Worm (Caenorhabditis elegans) whole organism, L3 larva: ENCODE measurements around the gene D1054.5.
A peak's percentile ranks its signal among the peaks of the same experiment; 100 is the strongest.

Experiments
- ZK546.5 ChIP-seq: sonication (generic microtip); optimal IDR thresholded peaks from 2 replicates; lab custom pipeline; 2017; ENCODE audit warnings: missing biosample characterization, missing genetic modification characterization
- aly-2 ChIP-seq: fragments of 150-350 bp; optimal IDR thresholded peaks from 2 replicates; lab custom pipeline; 2014; ENCODE audit warnings: missing biosample characterization, missing genetic modification characterization
- ama-1 ChIP-seq: fragments of 150-350 bp; optimal IDR thresholded peaks from 2 replicates; lab custom pipeline; 2018
- ceh-28 ChIP-seq: fragments of 150-350 bp; optimal IDR thresholded peaks from 2 replicates; lab custom pipeline; 2014; ENCODE audit warnings: missing biosample characterization, missing genetic modification reagents, missing genetic modification characterization
- ceh-9 ChIP-seq: sonication (generic microtip); optimal IDR thresholded peaks from 2 replicates; lab custom pipeline; 2018; ENCODE audit warnings: missing biosample characterization, missing genetic modification characterization
- daf-12 ChIP-seq: fragments of 150-350 bp; optimal IDR thresholded peaks from 2 replicates; lab custom pipeline; 2014; ENCODE audit warnings: missing biosample characterization, missing genetic modification reagents, missing genetic modification characterization
- egl-27 ChIP-seq: sonication (generic microtip); optimal IDR thresholded peaks from 4 replicates; lab custom pipeline; 2017; ENCODE audit warnings: missing biosample characterization, missing genetic modification reagents, missing genetic modification characterization
- egl-5 ChIP-seq: fragments of 150-350 bp; optimal IDR thresholded peaks from 2 replicates; lab custom pipeline; 2017; ENCODE audit warnings: missing biosample characterization, missing genetic modification reagents, missing genetic modification characterization, inconsistent platforms
- elt-1 ChIP-seq: fragments of 150-350 bp; optimal IDR thresholded peaks from 2 replicates; lab custom pipeline; 2014; ENCODE audit warnings: missing biosample characterization, missing genetic modification characterization
- elt-2 ChIP-seq: sonication (generic microtip); optimal IDR thresholded peaks from 2 replicates; lab custom pipeline; 2016; ENCODE audit warnings: missing genetic modification reagents, mild to moderate bottlenecking, missing genetic modification characterization, missing compliant biosample characterization
- elt-3 ChIP-seq, 3 experiments: fragments of 150-350 bp in 1 of 3; sonication (generic microtip) in 2 of 3; optimal IDR thresholded peaks; 2 replicates in 2 of 3; 4 replicates in 1 of 3; lab custom pipeline; 2014 to 2017; ENCODE audit warnings: missing biosample characterization in 3 of 3, missing genetic modification characterization in 3 of 3
- eor-1 ChIP-seq, 2 experiments: fragments of 150-350 bp; optimal IDR thresholded peaks; 2 replicates each; lab custom pipeline; 2014 to 2018; ENCODE audit warnings: missing biosample characterization in 2 of 2, missing genetic modification characterization in 2 of 2
- fkh-10 ChIP-seq: sonication (generic microtip); optimal IDR thresholded peaks from 2 replicates; lab custom pipeline; 2017; ENCODE audit warnings: missing biosample characterization, missing genetic modification reagents, missing genetic modification characterization
- fos-1 ChIP-seq: fragments of 150-350 bp; optimal IDR thresholded peaks from 2 replicates; lab custom pipeline; 2014; ENCODE audit warnings: missing biosample characterization, missing genetic modification characterization
- jun-1 ChIP-seq: fragments of 150-350 bp; optimal IDR thresholded peaks from 2 replicates; lab custom pipeline; 2014; ENCODE audit warnings: missing biosample characterization, missing genetic modification reagents, missing genetic modification characterization
- lin-15B ChIP-seq: fragments of 150-350 bp; optimal IDR thresholded peaks from 2 replicates; lab custom pipeline; 2014; ENCODE audit warnings: missing biosample characterization, missing genetic modification characterization
- lsy-12 ChIP-seq: sonication (generic microtip); optimal IDR thresholded peaks from 2 replicates; lab custom pipeline; 2016; ENCODE audit warnings: mild to moderate bottlenecking, missing genetic modification characterization, missing compliant biosample characterization
- mdl-1 ChIP-seq: fragments of 150-350 bp; optimal IDR thresholded peaks from 2 replicates; lab custom pipeline; 2014; ENCODE audit warnings: missing biosample characterization, missing genetic modification characterization
- nhr-23 ChIP-seq: fragments of 150-350 bp; optimal IDR thresholded peaks from 2 replicates; lab custom pipeline; 2014; ENCODE audit warnings: missing biosample characterization, missing genetic modification reagents, missing genetic modification characterization
- nhr-237 ChIP-seq: fragments of 150-350 bp; optimal IDR thresholded peaks from 2 replicates; lab custom pipeline; 2014; ENCODE audit warnings: missing biosample characterization, missing genetic modification characterization
- nhr-76 ChIP-seq: fragments of 150-350 bp; sonication (generic microtip); optimal IDR thresholded peaks from 5 replicates; lab custom pipeline; 2014; ENCODE audit warnings: missing biosample characterization, missing genetic modification characterization
- nhr-77 ChIP-seq: fragments of 150-350 bp; optimal IDR thresholded peaks from 2 replicates; lab custom pipeline; 2014; ENCODE audit warnings: missing biosample characterization, missing genetic modification characterization
- pqm-1 ChIP-seq: fragments of 150-350 bp; optimal IDR thresholded peaks from 2 replicates; lab custom pipeline; 2017; ENCODE audit warnings: missing biosample characterization, missing genetic modification characterization, inconsistent platforms
- sea-2 ChIP-seq: fragments of 150-350 bp; sonication (generic microtip); optimal IDR thresholded peaks from 4 replicates; lab custom pipeline; 2014; ENCODE audit warnings: missing biosample characterization, missing genetic modification reagents, missing genetic modification characterization
- snpc-4 ChIP-seq: fragments of 150-350 bp; optimal IDR thresholded peaks from 2 replicates; lab custom pipeline; 2014; ENCODE audit warnings: missing biosample characterization, missing genetic modification characterization
- unc-39 ChIP-seq: sonication (generic microtip); optimal IDR thresholded peaks from 4 replicates; lab custom pipeline; 2017; ENCODE audit warnings: missing biosample characterization, missing genetic modification characterization
- unc-62 ChIP-seq: fragments of 150-350 bp; sonication (generic microtip); optimal IDR thresholded peaks from 4 replicates; lab custom pipeline; 2014; ENCODE audit warnings: missing biosample characterization, missing genetic modification reagents, missing genetic modification characterization
- zag-1 ChIP-seq: fragments of 150-350 bp; optimal IDR thresholded peaks from 2 replicates; lab custom pipeline; 2014; ENCODE audit warnings: missing biosample characterization, missing genetic modification characterization
- ztf-11 ChIP-seq: fragments of 150-350 bp; optimal IDR thresholded peaks from 2 replicates; lab custom pipeline; 2014; ENCODE audit warnings: missing biosample characterization, missing genetic modification characterization
- ztf-4 ChIP-seq: fragments of 150-350 bp; optimal IDR thresholded peaks from 2 replicates; lab custom pipeline; 2014; ENCODE audit warnings: missing biosample characterization, missing genetic modification characterization

The D1054.5 gene

ce11 chrV:10756698-10757097 lies 19.7 kb downstream of the D1054.5 start, which contains the start of gene irld-6:
TSS of gene irld-6 (minus strand) at chrV:10756798.
- no peak for TF ChIP-seq lsy-12
- TF ChIP-seq mdl-1 (tag; lab: Kevin White, UChicago): no peak
- no peak for TF ChIP-seq nhr-77 (tag; lab: Kevin White, UChicago)
- TF ChIP-seq eor-1 (tag; optimal IDR thresholded peaks at IDR 0.05; lab: Kevin White, UChicago): no peak
- no peak for TF ChIP-seq nhr-23
- TF ChIP-seq unc-39: no peak
- no peak for TF ChIP-seq lin-15B (tag; lab: Kevin White, UChicago)
- TF ChIP-seq nhr-76 (tag; lab: Kevin White, UChicago): no peak
- no peak for TF ChIP-seq elt-3 (tag; optimal IDR thresholded peaks at IDR 0.05; lab: Kevin White, UChicago)
- TF ChIP-seq fkh-10 (GFP tag; lab: Kevin White, UChicago): no peak
- TF ChIP-seq ama-1 (lab: Kevin White, UChicago): no peak
- no peak for TF ChIP-seq egl-5 (tag; lab: Kevin White, UChicago)
- no peak for TF ChIP-seq daf-12
- no peak for TF ChIP-seq zag-1 (tag; lab: Kevin White, UChicago)
- TF ChIP-seq snpc-4: no peak
- TF ChIP-seq ztf-4 (tag; lab: Kevin White, UChicago): no peak
- no peak for TF ChIP-seq unc-62 (GFP tag; lab: Kevin White, UChicago)
- no peak for TF ChIP-seq aly-2 (tag; lab: Kevin White, UChicago)
- no peak for TF ChIP-seq sea-2 (GFP tag; lab: Kevin White, UChicago)

- TF ChIP-seq lin-15B (tag; lab: Kevin White, UChicago): no peak
- TF ChIP-seq nhr-237 (tag; lab: Kevin White, UChicago): no peak
- no peak for TF ChIP-seq aly-2 (tag; lab: Kevin White, UChicago)
- no peak for TF ChIP-seq pqm-1 (tag; lab: Kevin White, UChicago)
- no peak for TF ChIP-seq ZK546.5
- TF ChIP-seq ztf-11 (tag; lab: Kevin White, UChicago): no peak
- TF ChIP-seq lsy-12: no peak
- no peak for TF ChIP-seq mdl-1 (tag; lab: Kevin White, UChicago)
These were observed 22.3 kb downstream of the D1054.5 start, which contains the start of gene F28H7.7 for ce11 chrV:10754050-10754449. TSS of gene F28H7.7 (minus strand) at chrV:10754150.

ce11 chrV:10750630-10751029 lies 25.7 kb downstream of the D1054.5 start, which contains the start of gene F28H7.3:
TSS of gene F28H7.3 (minus strand) at chrV:10750788.
- TF ChIP-seq jun-1 (tag; lab: Kevin White, UChicago): peak; percentile 61
- TF ChIP-seq elt-2 (tag; lab: Kevin White, UChicago): peak; percentile 95
- TF ChIP-seq pqm-1 (tag; lab: Kevin White, UChicago): peak; percentile 96
- no peak for TF ChIP-seq lsy-12

ce11 chrV:10747263-10747951 lies 29.0 kb downstream of the D1054.5 start, which contains the start of the genes selt-1.2 and F28H7.2:
TSS of gene selt-1.2 (minus strand) at chrV:10747363.
TSS of gene F28H7.2 (plus strand) at chrV:10747901.
- peak; percentile 40 for TF ChIP-seq pqm-1 (tag; lab: Kevin White, UChicago)
- TF ChIP-seq elt-2 (tag; lab: Kevin White, UChicago): no peak

ce11 chrV:10745034-10745433 lies 31.3 kb downstream of the D1054.5 start, which contains the start of gene srj-21:
TSS of gene srj-21 (plus strand) at chrV:10745334.
- no peak for TF ChIP-seq zag-1 (tag; lab: Kevin White, UChicago)
- TF ChIP-seq elt-2 (tag; lab: Kevin White, UChicago): no peak
- TF ChIP-seq ceh-28 (tag; lab: Kevin White, UChicago): no peak

- no peak for TF ChIP-seq egl-27
- TF ChIP-seq elt-3 (tag; optimal IDR thresholded peaks at IDR 0.05; lab: Kevin White, UChicago): no peak
- no peak for TF ChIP-seq unc-39
- TF ChIP-seq elt-1: no peak
- TF ChIP-seq fos-1 (tag; lab: Kevin White, UChicago): no peak
- no peak for TF ChIP-seq fkh-10 (GFP tag; lab: Kevin White, UChicago)
- TF ChIP-seq aly-2 (tag; lab: Kevin White, UChicago): no peak
- no peak for TF ChIP-seq zag-1 (tag; lab: Kevin White, UChicago)
- no peak for TF ChIP-seq ceh-9 (tag; lab: Kevin White, UChicago)
- no peak for TF ChIP-seq lin-15B (tag; lab: Kevin White, UChicago)
- no peak for TF ChIP-seq nhr-237 (tag; lab: Kevin White, UChicago)
These were observed 32.7 kb downstream of the D1054.5 start, which contains the start of gene srj-22 for ce11 chrV:10743649-10744048. TSS of gene srj-22 (minus strand) at chrV:10743749.
